Fruit fly (Drosophila melanogaster) whole organism, embryonic: Measurements from ENCODE around the gene elgi.

Experiments
- Atf3 ChIP-seq: fragments of 200-800 bp; sonication (Bioruptor generic); optimal IDR thresholded peaks from 3 replicates; lab custom pipeline; 2016; ENCODE audit warnings: missing biosample characterization, missing genetic modification characterization
- Atf6 ChIP-seq: fragments of 200-800 bp; sonication (Bioruptor generic); IDR thresholded peaks from 2 replicates; pipeline ENCODE4 v1.3.6; 2022; ENCODE audit warnings: missing biosample characterization, missing genetic modification characterization
- CG11456 ChIP-seq: fragments of 200-800 bp; sonication (Bioruptor generic); IDR thresholded peaks from 3 replicates; pipeline ENCODE4 v1.3.6; 2022; ENCODE audit warnings: missing biosample characterization, missing genetic modification characterization
- CG12769 ChIP-seq: fragments of 200-800 bp; sonication (Bioruptor generic); optimal IDR thresholded peaks from 2 replicates; lab custom pipeline; 2019; ENCODE audit warnings: missing biosample characterization, mild to moderate bottlenecking, missing genetic modification characterization, moderate library complexity
- CG15514 ChIP-seq: fragments of 200-800 bp; sonication (Bioruptor generic); optimal IDR thresholded peaks from 3 replicates; lab custom pipeline; 2017; ENCODE audit warnings: missing biosample characterization, missing genetic modification characterization, mild to moderate bottlenecking, moderate library complexity, missing genetic modification reagents
- CG15696 ChIP-seq: fragments of 200-800 bp; sonication (Bioruptor generic); optimal IDR thresholded peaks from 2 replicates; lab custom pipeline; 2019; ENCODE audit warnings: missing biosample characterization, mild to moderate bottlenecking, missing genetic modification characterization, moderate library complexity
- CG17612 ChIP-seq: fragments of 200-800 bp; sonication (Bioruptor generic); IDR thresholded peaks from 2 replicates; pipeline ENCODE4 v1.3.6; 2022; ENCODE audit warnings: missing biosample characterization, missing genetic modification characterization
- CG17829 ChIP-seq: fragments of 200-800 bp; optimal IDR thresholded peaks from 2 replicates; lab custom pipeline; 2019; ENCODE audit warnings: missing biosample characterization, mild to moderate bottlenecking, missing genetic modification characterization, moderate library complexity
- CG2712 ChIP-seq: fragments of 200-800 bp; optimal IDR thresholded peaks from 3 replicates; lab custom pipeline; 2019; ENCODE audit warnings: missing biosample characterization, mild to moderate bottlenecking, missing genetic modification characterization, moderate library complexity
- CG31224 ChIP-seq: fragments of 200-800 bp; sonication (Bioruptor generic); IDR thresholded peaks from 2 replicates; pipeline ENCODE4 v1.3.6; 2022; ENCODE audit warnings: missing biosample characterization, missing genetic modification characterization
- CG3163 ChIP-seq: fragments of 200-800 bp; sonication (Bioruptor generic); optimal IDR thresholded peaks from 3 replicates; lab custom pipeline; 2016; ENCODE audit warnings: missing biosample characterization, missing genetic modification characterization
- CG32532 ChIP-seq: fragments of 200-800 bp; sonication (Bioruptor generic); IDR thresholded peaks from 2 replicates; pipeline ENCODE4 v1.3.6; 2022; ENCODE audit warnings: missing biosample characterization, missing genetic modification characterization
- CG3407 ChIP-seq: fragments of 200-800 bp; sonication (Bioruptor generic); optimal IDR thresholded peaks from 2 replicates; lab custom pipeline; 2018; ENCODE audit warnings: missing biosample characterization, mild to moderate bottlenecking, missing genetic modification characterization
- CG42726 ChIP-seq: fragments of 200-800 bp; sonication (Bioruptor generic); IDR thresholded peaks from 2 replicates; pipeline ENCODE4 v1.3.6; 2022; ENCODE audit warnings: missing biosample characterization, missing genetic modification characterization; ENCODE audit not compliant: partially characterized antibody
- CG7372 ChIP-seq: fragments of 200-800 bp; sonication (Bioruptor generic); IDR thresholded peaks from 2 replicates; pipeline ENCODE4 v1.3.6; 2022; ENCODE audit warnings: missing biosample characterization, missing genetic modification characterization
- CG7839 ChIP-seq: fragments of 200-800 bp; sonication (Bioruptor generic); optimal IDR thresholded peaks from 3 replicates; lab custom pipeline; 2018; ENCODE audit warnings: missing biosample characterization, mild to moderate bottlenecking, missing genetic modification characterization, moderate library complexity
- CG7963 ChIP-seq: fragments of 200-800 bp; sonication (Bioruptor generic); IDR thresholded peaks from 3 replicates; pipeline ENCODE4 v1.3.6; 2022; ENCODE audit warnings: missing biosample characterization, missing genetic modification characterization; ENCODE audit not compliant: partially characterized antibody
- E2f2 ChIP-seq: fragments of 200-800 bp; sonication (Bioruptor generic); IDR thresholded peaks from 2 replicates; pipeline ENCODE4 v1.3.6; 2022; ENCODE audit warnings: missing biosample characterization, missing genetic modification characterization
- Ets97D ChIP-seq: fragments of 200-800 bp; sonication (Bioruptor generic); optimal IDR thresholded peaks from 3 replicates; lab custom pipeline; 2016; ENCODE audit warnings: missing biosample characterization, missing genetic modification characterization
- Fer3 ChIP-seq: fragments of 200-800 bp; sonication (Bioruptor generic); optimal IDR thresholded peaks from 2 replicates; lab custom pipeline; 2018; ENCODE audit warnings: missing biosample characterization, mild to moderate bottlenecking, missing genetic modification characterization, moderate library complexity
- Hmx ChIP-seq: fragments of 200-800 bp; sonication (Bioruptor generic); optimal IDR thresholded peaks from 2 replicates; lab custom pipeline; 2016; ENCODE audit warnings: missing biosample characterization, missing genetic modification characterization
- MESR4 ChIP-seq: fragments of 200-800 bp; sonication (Bioruptor generic); optimal IDR thresholded peaks from 2 replicates; lab custom pipeline; 2018; ENCODE audit warnings: missing biosample characterization, mild to moderate bottlenecking, missing genetic modification characterization, moderate library complexity
- Nf-YC ChIP-seq: fragments of 200-800 bp; optimal IDR thresholded peaks from 3 replicates; lab custom pipeline; 2019; ENCODE audit warnings: missing biosample characterization, mild to moderate bottlenecking, missing genetic modification characterization, moderate library complexity
- Oaz ChIP-seq: fragments of 200-800 bp; sonication (Bioruptor generic); IDR thresholded peaks from 2 replicates; pipeline ENCODE4 v1.3.6; 2022; ENCODE audit warnings: missing biosample characterization, missing genetic modification characterization
- ase ChIP-seq: fragments of 200-800 bp; sonication (Bioruptor generic); IDR thresholded peaks from 3 replicates; pipeline ENCODE4 v1.3.6; 2022; ENCODE audit warnings: missing biosample characterization, missing genetic modification characterization
- bigmax ChIP-seq: fragments of 200-800 bp; sonication (Bioruptor generic); optimal IDR thresholded peaks from 2 replicates; lab custom pipeline; 2018; ENCODE audit warnings: missing biosample characterization, mild to moderate bottlenecking, missing genetic modification characterization
- bowl ChIP-seq: fragments of 200-800 bp; sonication (Bioruptor generic); IDR thresholded peaks from 2 replicates; pipeline ENCODE4 v1.3.6; 2022; ENCODE audit warnings: missing biosample characterization, missing genetic modification characterization
- cg ChIP-seq: fragments of 200-800 bp; sonication (Bioruptor generic); optimal IDR thresholded peaks from 3 replicates; lab custom pipeline; 2019; ENCODE audit warnings: missing biosample characterization, mild to moderate bottlenecking, missing genetic modification characterization, moderate library complexity
- ci ChIP-seq: fragments of 200-800 bp; sonication (Bioruptor generic); IDR thresholded peaks from 3 replicates; pipeline ENCODE4 v1.3.6; 2022; ENCODE audit warnings: missing biosample characterization, missing genetic modification characterization
- cwo ChIP-seq: fragments of 200-800 bp; sonication (Bioruptor generic); optimal IDR thresholded peaks from 3 replicates; lab custom pipeline; 2017; ENCODE audit warnings: missing biosample characterization, missing genetic modification characterization, mild to moderate bottlenecking, moderate library complexity, missing genetic modification reagents
- dmrt99B ChIP-seq: fragments of 200-800 bp; sonication (Bioruptor generic); optimal IDR thresholded peaks from 2 replicates; lab custom pipeline; 2018; ENCODE audit warnings: missing biosample characterization, mild to moderate bottlenecking, missing genetic modification characterization, moderate library complexity
- esg ChIP-seq: fragments of 200-800 bp; sonication (Bioruptor generic); conservative IDR thresholded peaks from 2 replicates; pipeline ENCODE4 v1.3.6; 2022; ENCODE audit warnings: missing biosample characterization, missing genetic modification characterization
- eve ChIP-seq, 2 experiments: fragments of >200 bp; optimal IDR thresholded peaks; 2 replicates each; lab custom pipeline; 2017; ENCODE audit warnings: missing biosample characterization in 2 of 2, missing genetic modification characterization in 2 of 2
- fd64A ChIP-seq: fragments of 200-800 bp; sonication (Bioruptor generic); optimal IDR thresholded peaks from 3 replicates; lab custom pipeline; 2018; ENCODE audit warnings: missing biosample characterization, mild to moderate bottlenecking, missing genetic modification characterization
- gsb ChIP-seq: fragments of 200-800 bp; sonication (Bioruptor generic); IDR thresholded peaks from 2 replicates; pipeline ENCODE4 v1.3.6; 2022; ENCODE audit warnings: missing biosample characterization, missing genetic modification characterization
- hth ChIP-seq: fragments of >200 bp; optimal IDR thresholded peaks from 2 replicates; lab custom pipeline; 2017; ENCODE audit warnings: inconsistent platforms
- ind ChIP-seq: fragments of 200-800 bp; sonication (Bioruptor generic); optimal IDR thresholded peaks from 3 replicates; lab custom pipeline; 2016; ENCODE audit warnings: missing biosample characterization, missing genetic modification characterization
- inv ChIP-seq: fragments of 200-800 bp; sonication (Bioruptor generic); IDR thresholded peaks from 2 replicates; pipeline ENCODE4 v1.3.6; 2022; ENCODE audit warnings: missing biosample characterization, missing genetic modification characterization; ENCODE audit not compliant: partially characterized antibody
- kah ChIP-seq: fragments of 200-800 bp; sonication (Bioruptor generic); optimal IDR thresholded peaks from 2 replicates; lab custom pipeline; 2018; ENCODE audit warnings: missing biosample characterization, mild to moderate bottlenecking, missing genetic modification characterization
- pfk ChIP-seq: fragments of 200-800 bp; sonication (Bioruptor generic); optimal IDR thresholded peaks from 2 replicates; lab custom pipeline; 2018; ENCODE audit warnings: missing biosample characterization, mild to moderate bottlenecking, missing genetic modification characterization, moderate library complexity
- prd ChIP-seq, 3 experiments: fragments of >200 bp in 2 of 3; fragments of 200-800 bp in 1 of 3; sonication (Bioruptor generic) in 1 of 3; optimal IDR thresholded peaks in 2 of 3; IDR thresholded peaks in 1 of 3; 2 replicates in 2 of 3; 3 replicates in 1 of 3; pipeline versions ENCODE4 v1.3.6 to Lab custom; 2017 to 2022; ENCODE audit warnings: missing biosample characterization in 1 of 3, missing genetic modification characterization in 1 of 3
- ranshi ChIP-seq: fragments of 200-800 bp; sonication (Bioruptor generic); IDR thresholded peaks from 2 replicates; pipeline ENCODE4 v1.3.6; 2022; ENCODE audit warnings: missing biosample characterization, missing genetic modification characterization
- rib ChIP-seq: fragments of 200-800 bp; sonication (Bioruptor generic); IDR thresholded peaks from 2 replicates; pipeline ENCODE4 v1.3.6; 2022; ENCODE audit warnings: missing biosample characterization, missing genetic modification characterization
- sna ChIP-seq: fragments of 200-800 bp; sonication (Bioruptor generic); IDR thresholded peaks from 2 replicates; pipeline ENCODE4 v1.3.6; 2022; ENCODE audit warnings: missing biosample characterization, missing genetic modification characterization; ENCODE audit not compliant: partially characterized antibody
- tgo ChIP-seq: fragments of 200-800 bp; sonication (Bioruptor generic); IDR thresholded peaks from 3 replicates; pipeline ENCODE4 v1.3.6; 2022; ENCODE audit warnings: missing biosample characterization, missing genetic modification characterization
- toy ChIP-seq: fragments of 200-800 bp; sonication (Bioruptor generic); IDR thresholded peaks from 2 replicates; pipeline ENCODE4 v1.3.6; 2022; ENCODE audit warnings: missing biosample characterization, missing genetic modification characterization
- trem ChIP-seq: fragments of 200-800 bp; optimal IDR thresholded peaks from 3 replicates; lab custom pipeline; 2019; ENCODE audit warnings: missing biosample characterization, mild to moderate bottlenecking, missing genetic modification characterization, moderate library complexity
- vfl ChIP-seq: fragments of 200-800 bp; sonication (Bioruptor generic); optimal IDR thresholded peaks from 2 replicates; lab custom pipeline; 2016; ENCODE audit warnings: missing biosample characterization, missing genetic modification characterization
- vnd ChIP-seq: fragments of 200-800 bp; sonication (Bioruptor generic); IDR thresholded peaks from 3 replicates; pipeline ENCODE4 v1.3.6; 2022; ENCODE audit warnings: missing biosample characterization, missing genetic modification characterization; ENCODE audit not compliant: partially characterized antibody

Gene elgi

DNA sequence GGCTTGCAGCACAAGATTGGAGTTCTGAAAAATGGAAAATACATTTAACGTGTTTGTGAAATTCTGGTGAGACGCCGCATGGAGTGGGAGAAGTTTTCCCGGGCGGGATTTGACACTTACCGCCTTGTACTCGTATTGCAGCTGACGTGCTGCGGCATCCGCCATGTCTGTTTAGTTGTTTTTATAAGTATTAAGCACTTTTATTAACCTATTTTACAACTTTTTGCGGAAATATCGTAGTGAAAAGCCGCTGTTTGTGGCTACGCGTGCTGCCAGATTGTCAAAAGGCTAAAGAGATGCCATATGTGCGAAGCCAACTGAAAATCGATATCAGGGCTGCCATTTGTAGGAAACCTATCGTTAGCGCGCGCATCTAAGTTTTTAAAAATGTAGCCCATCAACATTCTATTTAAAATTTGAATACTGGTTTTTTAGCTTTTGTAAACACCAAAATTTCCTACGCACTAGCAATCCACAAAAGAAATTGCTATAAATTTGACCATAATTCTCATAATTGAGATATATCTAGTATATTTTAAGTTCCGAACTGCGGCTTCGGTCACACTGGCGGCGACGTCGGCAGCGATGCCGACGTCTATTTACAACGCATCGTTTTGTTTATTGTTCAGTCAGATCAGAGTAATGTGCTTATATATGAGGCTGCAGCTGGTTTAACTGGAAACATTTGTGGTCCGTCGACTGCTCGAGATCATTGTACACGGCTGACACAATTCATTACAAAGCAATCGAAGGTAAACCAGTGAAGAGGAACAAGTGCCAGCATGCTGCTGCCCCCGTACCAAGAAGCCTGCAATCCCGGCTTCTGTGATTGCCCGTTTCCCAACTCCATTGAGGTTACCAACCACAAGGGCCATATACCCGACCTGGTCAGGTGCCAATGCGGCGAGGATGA lies 11.5 kb downstream of the elgi start, which contains the start of the genes Brr2 and CG10516 (continued):
- TF ChIP-seq dmrt99B (tag; lab: Kevin White, UChicago) (no peak), eve (GFP tag; optimal IDR thresholded peaks at IDR 0.05; lab: Kevin White, UChicago) (no peak), Nf-YC (tag; lab: Kevin White, UChicago) (no peak), inv (GFP tag; lab: Robert Waterston, UW) (no peak), tgo (GFP tag; lab: Robert Waterston, UW) (no peak), cg (GFP tag; lab: Kevin White, UChicago) (no peak), Fer3 (tag; lab: Kevin White, UChicago) (no peak), trem (peak; percentile 84), pfk (no peak), CG31224 (no peak), bowl (GFP tag; lab: Robert Waterston, UW) (no peak), Atf3 (no peak), vfl (no peak), Hmx (no peak), CG12769 (tag; lab: Kevin White, UChicago) (no peak), cwo (GFP tag; lab: Kevin White, UChicago) (no peak), esg (GFP tag; lab: Robert Waterston, UW) (no peak), gsb (GFP tag; lab: Robert Waterston, UW) (no peak), CG32532 (no peak), CG42726 (GFP tag; lab: Robert Waterston, UW) (no peak), hth (no peak), CG15696 (tag; lab: Kevin White, UChicago) (peak; percentile 29), Ets97D (GFP tag; lab: Kevin White, UChicago) (peak; percentile 66), Oaz (no peak), kah (GFP tag; lab: Kevin White, UChicago) (no peak), CG17829 (tag; lab: Kevin White, UChicago) (peak; percentile 76), bigmax (GFP tag; lab: Kevin White, UChicago) (no peak), sna (GFP tag; lab: Robert Waterston, UW) (0 out of 2 replicates have a peak, but pooled peaks have one; percentile 32), prd (optimal IDR thresholded peaks at IDR 0.05; lab: Kevin White, UChicago) (no peak), prd (GFP tag; IDR thresholded peaks at IDR 0.05; lab: Robert Waterston, UW) (0 out of 3 replicates have a peak, but pooled peaks have one; percentile 17), CG11456 (no peak), CG2712 (tag; lab: Kevin White, UChicago) (no peak), CG15514 (GFP tag; lab: Kevin White, UChicago) (peak; percentile 70), ind (GFP tag; lab: Kevin White, UChicago) (no peak), CG3163 (GFP tag; lab: Kevin White, UChicago) (no peak), MESR4 (peak; percentile 38), vnd (GFP tag; lab: Robert Waterston, UW) (no peak), CG7963 (GFP tag; lab: Robert Waterston, UW) (0 out of 3 replicates have a peak, but pooled peaks have one; percentile 45), ase (GFP tag; lab: Robert Waterston, UW) (no peak), E2f2 (GFP tag; lab: Robert Waterston, UW) (peak; percentile 94), CG3407 (no peak), Atf6 (GFP tag; lab: Robert Waterston, UW) (no peak), CG7839 (tag; lab: Kevin White, UChicago) (no peak), ci (GFP tag; lab: Robert Waterston, UW) (no peak), fd64A (no peak), rib (GFP tag; lab: Robert Waterston, UW) (no peak), CG7372 (no peak), CG17612 (GFP tag; lab: Robert Waterston, UW) (no peak), ranshi (GFP tag; lab: Robert Waterston, UW) (no peak), toy (no peak)
